Worm (Caenorhabditis elegans): Measurements from ENCODE around the gene lir-2.
A peak's percentile ranks its signal among the peaks of the same experiment; 100 is the strongest.

Gene lir-2

ce11 chrII:7630052-7630451 lies 37.0 kb upstream of the lir-2 start:
- no peak for TF ChIP-seq elt-3 (tag; optimal IDR thresholded peaks at IDR 0.05)
- TF ChIP-seq ztf-11 (tag; optimal IDR thresholded peaks at IDR 0.05): no peak
- TF ChIP-seq aly-2 (tag; optimal IDR thresholded peaks at IDR 0.05): no peak
- no peak for TF ChIP-seq nhr-11 (tag; optimal IDR thresholded peaks at IDR 0.05)
- no peak for TF ChIP-seq fos-1 (tag; optimal IDR thresholded peaks at IDR 0.05)
- TF ChIP-seq alr-1 (tag; optimal IDR thresholded peaks at IDR 0.05): no peak

- TF ChIP-seq alr-1 (tag; optimal IDR thresholded peaks at IDR 0.05): no peak
- no peak for TF ChIP-seq ztf-11 (tag; optimal IDR thresholded peaks at IDR 0.05)
- peak; percentile 91 for TF ChIP-seq sma-9 (GFP tag; optimal IDR thresholded peaks at IDR 0.05)
- no peak for TF ChIP-seq sma-9 (tag; optimal IDR thresholded peaks at IDR 0.05)
- TF ChIP-seq F13H6.1 (tag; optimal IDR thresholded peaks at IDR 0.05): peak; percentile 1
- no peak for TF ChIP-seq nhr-77 (tag; optimal IDR thresholded peaks at IDR 0.05)
- no peak for TF ChIP-seq ZK546.5 (tag; optimal IDR thresholded peaks at IDR 0.05)
- TF ChIP-seq sma-3 (GFP tag; optimal IDR thresholded peaks at IDR 0.05): peak; percentile 69
- peak; percentile 62 for TF ChIP-seq egl-27 (tag; optimal IDR thresholded peaks at IDR 0.05)
- TF ChIP-seq skn-1 (tag; optimal IDR thresholded peaks at IDR 0.05): no peak
- TF ChIP-seq gmeb-1 (tag; optimal IDR thresholded peaks at IDR 0.05): peak; percentile 35
- peak; percentile 78 for TF ChIP-seq nhr-25 (tag; optimal IDR thresholded peaks at IDR 0.05)
- TF ChIP-seq ceh-82 (tag; optimal IDR thresholded peaks at IDR 0.05): no peak
- peak; percentile 45 for TF ChIP-seq fos-1 (tag; optimal IDR thresholded peaks at IDR 0.05)
- TF ChIP-seq blmp-1 (tag; optimal IDR thresholded peaks at IDR 0.05; ENCODE audit: insufficient read depth): peak; percentile 77
- peak in 1 of 2 experiments; percentile 26 for TF ChIP-seq lsy-2 (tag; optimal IDR thresholded peaks at IDR 0.05)
- TF ChIP-seq crh-2 (tag; optimal IDR thresholded peaks at IDR 0.05): peak; percentile 10
- no peak for TF ChIP-seq zag-1 (tag; optimal IDR thresholded peaks at IDR 0.05)
- TF ChIP-seq mdl-1 (tag; optimal IDR thresholded peaks at IDR 0.05): peak; percentile 3 to 11
- peak; percentile 87 for TF ChIP-seq nhr-21 (tag; optimal IDR thresholded peaks at IDR 0.05)
Observed at ce11 chrII:7631171-7631570, 35.9 kb upstream of the lir-2 start.

- TF ChIP-seq sma-9 (GFP tag; optimal IDR thresholded peaks at IDR 0.05) (peak; percentile 11), sma-9 (tag; optimal IDR thresholded peaks at IDR 0.05) (no peak), lsy-2 (tag; optimal IDR thresholded peaks at IDR 0.05) (peak in 1 of 2 experiments; percentile 47), zag-1 (tag; optimal IDR thresholded peaks at IDR 0.05) (peak; percentile 7), nhr-129 (tag; optimal IDR thresholded peaks at IDR 0.05) (no peak), aly-2 (tag; optimal IDR thresholded peaks at IDR 0.05) (no peak)
Observed at ce11 chrII:7631677-7632210, 35.3 kb upstream of the lir-2 start.

- TF ChIP-seq F13H6.1 (tag; optimal IDR thresholded peaks at IDR 0.05): peak; percentile 34
- TF ChIP-seq sma-9 (GFP tag; optimal IDR thresholded peaks at IDR 0.05): no peak
- TF ChIP-seq sma-9 (tag; optimal IDR thresholded peaks at IDR 0.05): no peak
- no peak for TF ChIP-seq ztf-11 (tag; optimal IDR thresholded peaks at IDR 0.05)
- TF ChIP-seq sem-4 (tag; optimal IDR thresholded peaks at IDR 0.05): no peak
- no peak for TF ChIP-seq lin-13 (GFP tag; optimal IDR thresholded peaks at IDR 0.05)
Observed at ce11 chrII:7635296-7635695, 31.8 kb upstream of the lir-2 start.

- TF ChIP-seq Y55F3AM.14 (GFP tag; optimal IDR thresholded peaks at IDR 0.05) (no peak), ama-1 (optimal IDR thresholded peaks at IDR 0.05) (no peak), nhr-23 (tag; optimal IDR thresholded peaks at IDR 0.05) (no peak), sma-3 (GFP tag; optimal IDR thresholded peaks at IDR 0.05) (no peak), peb-1 (tag; optimal IDR thresholded peaks at IDR 0.05) (no peak), R02D3.7 (tag; optimal IDR thresholded peaks at IDR 0.05) (no peak), nhr-129 (tag; optimal IDR thresholded peaks at IDR 0.05) (no peak), F13H6.1 (tag; optimal IDR thresholded peaks at IDR 0.05) (no peak)
Observed at ce11 chrII:7636941-7637340, 30.1 kb upstream of the lir-2 start.

- TF ChIP-seq elt-3 (tag; optimal IDR thresholded peaks at IDR 0.05): no peak
- no peak for TF ChIP-seq ceh-16 (tag; optimal IDR thresholded peaks at IDR 0.05)
- TF ChIP-seq nhr-10 (tag; optimal IDR thresholded peaks at IDR 0.05): no peak
- peak; percentile 66 for TF ChIP-seq fos-1 (tag; optimal IDR thresholded peaks at IDR 0.05)
- peak; percentile 6 for TF ChIP-seq sma-9 (GFP tag; optimal IDR thresholded peaks at IDR 0.05)
- no peak for TF ChIP-seq sma-9 (tag; optimal IDR thresholded peaks at IDR 0.05)
- TF ChIP-seq nhr-11 (tag; optimal IDR thresholded peaks at IDR 0.05): no peak
- no peak for TF ChIP-seq crh-2 (tag; optimal IDR thresholded peaks at IDR 0.05)
Observed at ce11 chrII:7639036-7639435, 28.0 kb upstream of the lir-2 start.
